Worm (Caenorhabditis elegans) whole organism, L4/young adult: ENCODE results near the gene T04C9.2.

Experiments used
- W03F9.2 ChIP-seq: fragments of 150-350 bp; optimal IDR thresholded peaks from 2 replicates; lab custom pipeline; 2014; ENCODE audit warnings: missing biosample characterization, missing genetic modification characterization
- dao-5 ChIP-seq: sonication (generic microtip); optimal IDR thresholded peaks from 2 replicates; lab custom pipeline; 2016; ENCODE audit warnings: missing genotype, missing genetic modification characterization, moderate library complexity, missing compliant biosample characterization
- him-1 ChIP-seq: sonication (generic microtip); optimal IDR thresholded peaks from 2 replicates; lab custom pipeline; 2016; ENCODE audit warnings: missing genotype, missing genetic modification reagents, missing genetic modification characterization, missing compliant biosample characterization

ce11 chrIII:5953041-5953912 is 38.4 kb upstream of the T04C9.2 start:
- TF ChIP-seq him-1 (no peak), dao-5 (tag; lab: Kevin White, UChicago) (no peak), W03F9.2 (tag; lab: Kevin White, UChicago) (no peak)
